Worm (Caenorhabditis elegans) whole organism, mixed stage, embryonic: ENCODE data around the gene C18H9.6.

Source experiments
- M03D4.4 ChIP-seq: sonication (generic microtip); optimal IDR thresholded peaks from 2 replicates; lab custom pipeline; 2017; ENCODE audit warnings: mild to moderate bottlenecking, missing genetic modification characterization, missing compliant biosample characterization
- bed-3 ChIP-seq: fragments of 200-800 bp; sonication (Bioruptor generic); optimal IDR thresholded peaks from 3 replicates; lab custom pipeline; 2018; ENCODE audit warnings: mild to moderate bottlenecking, missing genetic modification characterization, moderate library complexity, missing compliant biosample characterization
- ceh-39 ChIP-seq: fragments of 150-350 bp; optimal IDR thresholded peaks from 2 replicates; lab custom pipeline; 2014; ENCODE audit warnings: missing biosample characterization, missing genetic modification characterization
- ceh-83 ChIP-seq: fragments of 200-800 bp; sonication (Bioruptor generic); optimal IDR thresholded peaks from 2 replicates; lab custom pipeline; 2018; ENCODE audit warnings: mild to moderate bottlenecking, missing genetic modification characterization, missing compliant biosample characterization
- ces-1 ChIP-seq: fragments of 150-350 bp; optimal IDR thresholded peaks from 2 replicates; lab custom pipeline; 2014; ENCODE audit warnings: missing biosample characterization, missing genetic modification reagents, missing genetic modification characterization
- cnd-1 ChIP-seq: fragments of 200-800 bp; sonication (Bioruptor generic); optimal IDR thresholded peaks from 2 replicates; lab custom pipeline; 2018; ENCODE audit warnings: mild to moderate bottlenecking, missing genetic modification characterization, missing compliant biosample characterization
- drap-1 ChIP-seq: fragments of 200-800 bp; sonication (Bioruptor generic); optimal IDR thresholded peaks from 3 replicates; lab custom pipeline; 2018; ENCODE audit warnings: mild to moderate bottlenecking, missing genetic modification characterization, missing compliant biosample characterization
- elt-1 ChIP-seq: sonication (generic microtip); optimal IDR thresholded peaks from 2 replicates; lab custom pipeline; 2017; ENCODE audit warnings: missing genetic modification characterization, mild to moderate bottlenecking, missing compliant biosample characterization, antibody characterized with exemption, moderate library complexity, borderline replicate concordance; ENCODE audit not compliant: insufficient read depth
- ham-2 ChIP-seq: fragments of 200-800 bp; sonication (Bioruptor generic); optimal IDR thresholded peaks from 2 replicates; lab custom pipeline; 2018; ENCODE audit warnings: mild to moderate bottlenecking, missing genetic modification characterization, missing compliant biosample characterization
- lin-13 ChIP-seq: fragments of 150-350 bp; optimal IDR thresholded peaks from 2 replicates; lab custom pipeline; 2014; ENCODE audit warnings: missing biosample characterization, missing genetic modification characterization
- lin-32 ChIP-seq: fragments of 200-800 bp; sonication (Bioruptor generic); optimal IDR thresholded peaks from 2 replicates; lab custom pipeline; 2018; ENCODE audit warnings: mild to moderate bottlenecking, missing genetic modification characterization, missing compliant biosample characterization
- mab-5 ChIP-seq: fragments of 150-350 bp; optimal IDR thresholded peaks from 2 replicates; lab custom pipeline; 2014; ENCODE audit warnings: missing biosample characterization, missing genetic modification characterization
- nhr-12 ChIP-seq: fragments of 150-350 bp; optimal IDR thresholded peaks from 2 replicates; lab custom pipeline; 2014; ENCODE audit warnings: missing biosample characterization, missing genetic modification characterization
- nhr-237 ChIP-seq: fragments of 150-350 bp; optimal IDR thresholded peaks from 2 replicates; lab custom pipeline; 2014; ENCODE audit warnings: missing biosample characterization, missing genetic modification characterization
- nhr-76 ChIP-seq: sonication (generic microtip); optimal IDR thresholded peaks from 2 replicates; lab custom pipeline; 2017; ENCODE audit warnings: missing biosample characterization, missing genetic modification characterization
- snpc-4 ChIP-seq: fragments of 150-350 bp; optimal IDR thresholded peaks from 2 replicates; lab custom pipeline; 2014; ENCODE audit warnings: missing biosample characterization, missing genetic modification characterization
- tbx-8 ChIP-seq: fragments of 200-800 bp; sonication (Bioruptor generic); optimal IDR thresholded peaks from 2 replicates; lab custom pipeline; 2018; ENCODE audit warnings: mild to moderate bottlenecking, missing genetic modification characterization, moderate library complexity, missing compliant biosample characterization
- unc-120 ChIP-seq: sonication (generic microtip); optimal IDR thresholded peaks from 2 replicates; lab custom pipeline; 2017; ENCODE audit warnings: missing genetic modification characterization, missing compliant biosample characterization; ENCODE audit not compliant: poor library complexity, severe bottlenecking
- unc-39 ChIP-seq: fragments of 150-350 bp; optimal IDR thresholded peaks from 2 replicates; lab custom pipeline; 2014; ENCODE audit warnings: missing biosample characterization, missing genetic modification characterization
- zip-8 ChIP-seq: fragments of 150-350 bp; optimal IDR thresholded peaks from 2 replicates; lab custom pipeline; 2014; ENCODE audit warnings: missing biosample characterization, missing genetic modification characterization
- ztf-11 ChIP-seq: fragments of 150-350 bp; optimal IDR thresholded peaks from 2 replicates; lab custom pipeline; 2014; ENCODE audit warnings: missing biosample characterization, missing genetic modification characterization

The C18H9.6 gene

DNA sequence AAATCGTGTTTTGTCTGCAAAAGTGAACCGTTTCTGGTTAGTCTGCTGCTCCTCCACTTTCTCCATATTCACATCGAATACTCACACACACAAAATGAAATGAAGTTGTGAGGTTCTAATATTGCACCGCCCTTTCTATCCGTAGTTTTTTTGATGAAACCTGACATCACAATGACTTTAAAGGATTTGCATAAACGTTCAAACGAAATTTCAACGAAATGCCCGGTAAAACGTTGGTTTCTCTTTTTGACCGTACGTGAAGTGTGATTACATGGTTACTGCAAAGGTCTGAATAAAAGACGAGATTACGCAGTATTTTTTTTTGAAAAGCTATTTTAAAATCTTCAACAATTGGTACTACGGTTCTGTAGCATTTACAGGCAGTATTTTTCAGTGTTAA is 47.1 kb downstream of the C18H9.6 start, which contains the start of gene T19D12.9:
T19D12.9 (minus strand) TSS at position 101 of the 400 bp plus-strand sequence.
- TF ChIP-seq nhr-12 (tag; lab: Kevin White, UChicago) (no peak), unc-39 (tag; lab: Kevin White, UChicago) (no peak), mab-5 (tag; lab: Kevin White, UChicago) (no peak), ceh-83 (GFP tag; lab: Kevin White, UChicago) (no peak), ceh-39 (tag; lab: Kevin White, UChicago) (no peak), ces-1 (GFP tag; lab: Kevin White, UChicago) (no peak), tbx-8 (GFP tag; lab: Kevin White, UChicago) (no peak), zip-8 (no peak), ham-2 (GFP tag; lab: Kevin White, UChicago) (no peak), elt-1 (tag; lab: Kevin White, UChicago) (no peak), snpc-4 (no peak), drap-1 (GFP tag; lab: Kevin White, UChicago) (no peak), lin-13 (tag; lab: Kevin White, UChicago) (no peak), cnd-1 (no peak), bed-3 (no peak), ztf-11 (tag; lab: Kevin White, UChicago) (no peak)
- TF ChIP-seq, all 35 proteins: peak for 0

DNA sequence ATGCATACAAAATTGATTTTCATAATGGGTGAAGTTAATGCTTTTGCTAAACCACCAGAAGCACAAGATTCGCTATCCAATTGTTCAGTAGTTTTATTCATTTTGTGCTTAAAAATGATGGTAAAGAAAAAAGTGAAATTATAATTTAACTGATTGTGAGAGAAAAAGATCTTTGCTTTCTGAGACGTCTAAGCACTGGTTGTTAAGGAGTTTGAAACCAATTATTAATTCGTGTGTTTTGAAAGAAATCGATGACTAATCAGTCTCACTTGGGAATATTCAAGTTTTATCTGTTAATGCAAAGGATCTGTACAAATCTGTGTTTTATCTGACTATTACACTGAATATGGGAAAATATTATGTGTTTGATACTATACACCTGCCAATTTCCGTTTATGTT is 49.7 kb downstream of the C18H9.6 start, which contains the start of gene sra-26:
sra-26 (minus strand) TSS at position 101 of the 400 bp plus-strand sequence.
- TF ChIP-seq lin-32 (GFP tag; lab: Kevin White, UChicago) (no peak), mab-5 (tag; lab: Kevin White, UChicago) (no peak), unc-120 (no peak), nhr-12 (tag; lab: Kevin White, UChicago) (no peak), nhr-76 (tag; lab: Kevin White, UChicago) (no peak), ceh-39 (tag; lab: Kevin White, UChicago) (no peak), M03D4.4 (tag; lab: Kevin White, UChicago) (no peak), zip-8 (no peak), ham-2 (GFP tag; lab: Kevin White, UChicago) (no peak), nhr-237 (tag; lab: Kevin White, UChicago) (no peak)
- TF ChIP-seq, all 35 proteins: peak for 0
